Fruit fly (Drosophila melanogaster) whole organism, embryonic: Measurements from ENCODE around the gene CG4025.
A peak's percentile ranks its signal among the peaks of the same experiment; 100 is the strongest.

Experiments used
- Ada2b ChIP-seq: fragments of 200-800 bp; sonication (Bioruptor generic); IDR thresholded peaks from 2 replicates; pipeline ENCODE4 v1.3.6; 2022; ENCODE audit warnings: missing biosample characterization, missing genetic modification characterization
- Aef1 ChIP-seq: fragments of 200-800 bp; sonication (Bioruptor generic); IDR thresholded peaks from 3 replicates; pipeline ENCODE4 v1.3.6; 2022; ENCODE audit warnings: missing biosample characterization, missing genetic modification characterization
- Atf-2 ChIP-seq: fragments of 200-800 bp; sonication (Bioruptor generic); optimal IDR thresholded peaks from 2 replicates; lab custom pipeline; 2016; ENCODE audit warnings: missing biosample characterization, missing genetic modification characterization
- B-H2 ChIP-seq: fragments of 200-800 bp; sonication (Bioruptor generic); optimal IDR thresholded peaks from 2 replicates; lab custom pipeline; 2018; ENCODE audit warnings: missing biosample characterization, mild to moderate bottlenecking, missing genetic modification characterization
- BEAF-32 ChIP-seq: fragments of 200-800 bp; sonication (Bioruptor generic); optimal IDR thresholded peaks from 3 replicates; lab custom pipeline; 2017; ENCODE audit warnings: missing biosample characterization, missing genetic modification characterization, mild to moderate bottlenecking, moderate library complexity, missing genetic modification reagents
- CG11247 ChIP-seq: fragments of 200-800 bp; sonication (Bioruptor generic); IDR thresholded peaks from 2 replicates; pipeline ENCODE4 v1.3.6; 2022; ENCODE audit warnings: missing biosample characterization, missing genetic modification characterization
- CG12236 ChIP-seq: fragments of 200-800 bp; sonication (Bioruptor generic); optimal IDR thresholded peaks from 2 replicates; lab custom pipeline; 2016; ENCODE audit warnings: missing biosample characterization, missing genetic modification characterization
- CG12299 ChIP-seq: fragments of 200-800 bp; sonication (Bioruptor generic); optimal IDR thresholded peaks from 2 replicates; lab custom pipeline; 2018; ENCODE audit warnings: missing biosample characterization, mild to moderate bottlenecking, missing genetic modification characterization
- CG12391 ChIP-seq: fragments of 200-800 bp; sonication (Bioruptor generic); optimal IDR thresholded peaks from 3 replicates; lab custom pipeline; 2018; ENCODE audit warnings: missing biosample characterization, mild to moderate bottlenecking, missing genetic modification characterization, moderate library complexity
- CG12942 ChIP-seq: fragments of 200-800 bp; sonication (Bioruptor generic); optimal IDR thresholded peaks from 3 replicates; lab custom pipeline; 2016; ENCODE audit warnings: missing biosample characterization, missing genetic modification characterization
- CG15479 ChIP-seq: fragments of 200-800 bp; sonication (Bioruptor generic); optimal IDR thresholded peaks from 3 replicates; lab custom pipeline; 2019; ENCODE audit warnings: missing biosample characterization, mild to moderate bottlenecking, missing genetic modification characterization, moderate library complexity
- CG1602 ChIP-seq: fragments of 200-800 bp; sonication (Bioruptor generic); optimal IDR thresholded peaks from 3 replicates; lab custom pipeline; 2016; ENCODE audit warnings: missing biosample characterization, missing genetic modification characterization
- CG16779 ChIP-seq: fragments of 200-800 bp; sonication (Bioruptor generic); IDR thresholded peaks from 2 replicates; pipeline ENCODE4 v1.3.6; 2022; ENCODE audit warnings: missing biosample characterization, missing genetic modification characterization
- CG16815 ChIP-seq: fragments of 200-800 bp; sonication (Bioruptor generic); optimal IDR thresholded peaks from 3 replicates; lab custom pipeline; 2017; ENCODE audit warnings: missing biosample characterization, mild to moderate bottlenecking, missing genetic modification characterization
- CG1832 ChIP-seq: fragments of 200-800 bp; sonication (Bioruptor generic); optimal IDR thresholded peaks from 2 replicates; lab custom pipeline; 2017; ENCODE audit warnings: missing biosample characterization, mild to moderate bottlenecking, missing genetic modification characterization, inconsistent platforms
- CG2116 ChIP-seq: fragments of 200-800 bp; sonication (Bioruptor generic); optimal IDR thresholded peaks from 3 replicates; lab custom pipeline; 2018; ENCODE audit warnings: missing biosample characterization, mild to moderate bottlenecking, missing genetic modification characterization
- CG2199 ChIP-seq: fragments of 200-800 bp; sonication (Bioruptor generic); IDR thresholded peaks from 3 replicates; pipeline ENCODE4 v1.3.6; 2022; ENCODE audit warnings: missing biosample characterization, missing genetic modification characterization
- CG3847 ChIP-seq: fragments of 200-800 bp; sonication (Bioruptor generic); IDR thresholded peaks from 2 replicates; pipeline ENCODE4 v1.3.6; 2022; ENCODE audit warnings: missing biosample characterization, missing genetic modification characterization
- CG3995 ChIP-seq: fragments of 200-800 bp; sonication (Bioruptor generic); optimal IDR thresholded peaks from 3 replicates; lab custom pipeline; 2016; ENCODE audit warnings: missing biosample characterization, missing genetic modification characterization
- CG4360 ChIP-seq: fragments of 200-800 bp; sonication (Bioruptor generic); IDR thresholded peaks from 2 replicates; pipeline ENCODE4 v1.3.6; 2022; ENCODE audit warnings: missing biosample characterization, missing genetic modification characterization
- CG4617 ChIP-seq: fragments of 200-800 bp; sonication (Bioruptor generic); optimal IDR thresholded peaks from 3 replicates; lab custom pipeline; 2016; ENCODE audit warnings: missing biosample characterization, missing genetic modification characterization, borderline replicate concordance
- CG6689 ChIP-seq: fragments of 200-800 bp; sonication (Bioruptor generic); IDR thresholded peaks from 2 replicates; pipeline ENCODE4 v1.3.6; 2022; ENCODE audit warnings: missing biosample characterization, missing genetic modification characterization
- CG7786 ChIP-seq: fragments of 200-800 bp; sonication (Bioruptor generic); optimal IDR thresholded peaks from 2 replicates; lab custom pipeline; 2016; ENCODE audit warnings: missing biosample characterization, missing genetic modification characterization
- Dad ChIP-seq: fragments of 200-800 bp; sonication (Bioruptor generic); optimal IDR thresholded peaks from 3 replicates; lab custom pipeline; 2016; ENCODE audit warnings: missing biosample characterization, missing genetic modification characterization
- Dbx ChIP-seq: fragments of 200-800 bp; sonication (Bioruptor generic); IDR thresholded peaks from 3 replicates; pipeline ENCODE4 v1.3.6; 2022; ENCODE audit warnings: missing biosample characterization, missing genetic modification characterization
- Dip3 ChIP-seq: fragments of 200-800 bp; sonication (Bioruptor generic); optimal IDR thresholded peaks from 3 replicates; lab custom pipeline; 2016; ENCODE audit warnings: missing biosample characterization, missing genetic modification characterization
- Drgx ChIP-seq: fragments of 200-800 bp; sonication (Bioruptor generic); IDR thresholded peaks from 2 replicates; pipeline ENCODE4 v1.3.6; 2022; ENCODE audit warnings: missing biosample characterization, missing genetic modification characterization
- Eip74EF ChIP-seq, 2 experiments: fragments of 200-800 bp in 1 of 2; fragments of >200 bp in 1 of 2; sonication (Bioruptor generic) in 1 of 2; optimal IDR thresholded peaks; 2 replicates each; lab custom pipeline; 2017 to 2019; ENCODE audit warnings: missing biosample characterization in 2 of 2, missing genetic modification characterization in 2 of 2, mild to moderate bottlenecking in 1 of 2, moderate library complexity in 1 of 2
- Hr39 ChIP-seq: fragments of >200 bp; optimal IDR thresholded peaks from 2 replicates; lab custom pipeline; 2017
- Mes4 ChIP-seq: fragments of 200-800 bp; sonication (Bioruptor generic); optimal IDR thresholded peaks from 2 replicates; lab custom pipeline; 2016; ENCODE audit warnings: missing biosample characterization, missing genetic modification characterization
- Neu2 ChIP-seq: fragments of 200-800 bp; sonication (Bioruptor generic); optimal IDR thresholded peaks from 3 replicates; lab custom pipeline; 2016; ENCODE audit warnings: missing biosample characterization, missing genetic modification characterization, borderline replicate concordance
- Oli ChIP-seq: fragments of 200-800 bp; sonication (Bioruptor generic); optimal IDR thresholded peaks from 2 replicates; lab custom pipeline; 2018; ENCODE audit warnings: missing biosample characterization, mild to moderate bottlenecking, missing genetic modification characterization, moderate library complexity
- Opbp ChIP-seq: fragments of 200-800 bp; sonication (Bioruptor generic); IDR thresholded peaks from 3 replicates; pipeline ENCODE4 v1.3.6; 2022; ENCODE audit warnings: missing biosample characterization, missing genetic modification characterization; ENCODE audit not compliant: partially characterized antibody
- Poxn ChIP-seq: fragments of 200-800 bp; sonication (Bioruptor generic); IDR thresholded peaks from 2 replicates; pipeline ENCODE4 v1.3.6; 2022; ENCODE audit warnings: missing biosample characterization, missing genetic modification characterization
- Rfx ChIP-seq: fragments of 200-800 bp; sonication (Bioruptor generic); IDR thresholded peaks from 2 replicates; pipeline ENCODE4 v1.3.6; 2022; ENCODE audit warnings: missing biosample characterization, missing genetic modification characterization
- Ssrp ChIP-seq: fragments of 200-800 bp; sonication (Bioruptor generic); optimal IDR thresholded peaks from 2 replicates; lab custom pipeline; 2018; ENCODE audit warnings: missing biosample characterization, mild to moderate bottlenecking, missing genetic modification characterization, moderate library complexity
- Taf1 ChIP-seq: fragments of 200-800 bp; sonication (Bioruptor generic); IDR thresholded peaks from 2 replicates; pipeline ENCODE4 v1.3.6; 2022; ENCODE audit warnings: missing biosample characterization, missing genetic modification characterization
- bbx ChIP-seq: fragments of 200-800 bp; sonication (Bioruptor generic); IDR thresholded peaks from 2 replicates; pipeline ENCODE4 v1.3.6; 2022; ENCODE audit warnings: missing biosample characterization, missing genetic modification characterization; ENCODE audit not compliant: partially characterized antibody
- cad ChIP-seq: fragments of >200 bp; optimal IDR thresholded peaks from 2 replicates; lab custom pipeline; 2017; ENCODE audit warnings: missing biosample characterization, missing genetic modification characterization
- caup ChIP-seq: fragments of 200-800 bp; sonication (Bioruptor generic); optimal IDR thresholded peaks from 3 replicates; lab custom pipeline; 2017; ENCODE audit warnings: missing biosample characterization, mild to moderate bottlenecking, missing genetic modification characterization, moderate library complexity; ENCODE audit not compliant: severe bottlenecking
- ci ChIP-seq: fragments of 200-800 bp; sonication (Bioruptor generic); IDR thresholded peaks from 3 replicates; pipeline ENCODE4 v1.3.6; 2022; ENCODE audit warnings: missing biosample characterization, missing genetic modification characterization
- dpn ChIP-seq, 2 experiments: fragments of 200-800 bp; sonication (Bioruptor generic); optimal IDR thresholded peaks; 3 replicates each; lab custom pipeline; 2016; ENCODE audit warnings: missing biosample characterization in 2 of 2, missing genetic modification characterization in 2 of 2
- exex ChIP-seq: fragments of 200-800 bp; sonication (Bioruptor generic); optimal IDR thresholded peaks from 4 replicates; lab custom pipeline; 2018; ENCODE audit warnings: missing biosample characterization, mild to moderate bottlenecking, missing genetic modification characterization, moderate library complexity
- fd64A ChIP-seq: fragments of 200-800 bp; sonication (Bioruptor generic); optimal IDR thresholded peaks from 3 replicates; lab custom pipeline; 2018; ENCODE audit warnings: missing biosample characterization, mild to moderate bottlenecking, missing genetic modification characterization
- pb ChIP-seq: fragments of 200-800 bp; sonication (Bioruptor generic); optimal IDR thresholded peaks from 3 replicates; lab custom pipeline; 2016; ENCODE audit warnings: missing biosample characterization, missing genetic modification characterization
- psq ChIP-seq: fragments of 200-800 bp; sonication (Bioruptor generic); optimal IDR thresholded peaks from 2 replicates; lab custom pipeline; 2017; ENCODE audit warnings: missing biosample characterization, missing genetic modification characterization
- scrt ChIP-seq: fragments of 200-800 bp; sonication (Bioruptor generic); optimal IDR thresholded peaks from 2 replicates; lab custom pipeline; 2018; ENCODE audit warnings: missing biosample characterization, mild to moderate bottlenecking, missing genetic modification characterization, moderate library complexity
- sug ChIP-seq: fragments of 200-800 bp; optimal IDR thresholded peaks from 2 replicates; lab custom pipeline; 2019; ENCODE audit warnings: missing biosample characterization, mild to moderate bottlenecking, missing genetic modification characterization, moderate library complexity

CG4025 gene

DNA sequence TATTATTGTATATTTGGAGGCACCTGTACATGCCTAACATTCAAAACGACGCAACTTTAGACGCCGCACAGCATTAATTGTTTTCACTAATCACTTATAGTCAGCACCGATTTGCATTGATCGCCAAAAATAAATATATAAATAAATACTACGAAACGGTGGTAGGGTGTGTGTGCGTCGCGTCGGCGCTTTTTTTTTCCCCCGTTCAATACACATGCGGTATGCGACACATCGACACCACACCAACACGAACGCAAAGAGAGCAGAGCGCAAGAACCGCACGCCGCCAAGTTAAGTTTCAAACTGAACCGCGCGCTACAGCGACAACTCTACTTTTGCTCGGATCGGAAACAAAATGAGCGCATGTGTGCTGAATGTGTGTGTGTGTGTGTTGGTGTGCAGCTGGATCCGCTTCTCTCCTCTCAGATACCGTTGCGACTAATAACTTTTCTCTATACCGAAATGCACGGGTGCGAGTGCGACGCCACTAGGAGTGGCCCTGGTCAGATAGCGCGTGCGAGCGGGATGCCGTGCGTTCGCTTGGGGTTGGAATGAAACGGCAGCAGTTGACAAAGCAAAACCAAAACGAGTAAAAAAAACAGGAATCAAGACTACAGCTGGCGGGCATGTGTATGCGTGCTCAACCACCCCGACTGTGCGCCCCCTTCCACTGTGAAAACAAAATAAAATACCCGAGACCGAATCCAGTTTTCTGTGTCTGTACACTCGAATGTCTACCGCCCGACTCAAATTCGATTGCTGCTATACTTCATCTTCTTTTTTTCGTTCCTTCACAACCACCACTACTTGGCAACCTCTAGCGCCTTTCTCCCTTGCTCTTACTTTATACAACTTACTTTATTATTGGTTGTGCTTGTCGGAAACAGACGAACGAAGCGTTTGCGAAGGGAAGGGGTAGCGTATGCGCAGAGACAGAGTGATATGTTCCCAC, 46.5 kb downstream of the CG4025 start, which contains the start of gene ph-d (continued):
- peak; percentile 60 for TF ChIP-seq Oli (tag; lab: Kevin White, UChicago)
- TF ChIP-seq CG12299 (tag; lab: Kevin White, UChicago) = peak; percentile 56
- no peak for TF ChIP-seq Hr39 (lab: Kevin White, UChicago)
- TF ChIP-seq bbx (GFP tag; lab: Robert Waterston, UW) = 0 out of 2 replicates have a peak, but pooled peaks have one; percentile 22
- peak; percentile 67 for TF ChIP-seq Neu2 (GFP tag; lab: Kevin White, UChicago)
- TF ChIP-seq CG12391 (tag; lab: Kevin White, UChicago) = peak; percentile 44
- peak; percentile 8; the same call in 1 of the 2 replicates for TF ChIP-seq CG11247 (GFP tag; lab: Robert Waterston, UW)
- TF ChIP-seq CG1832 = peak; percentile 98
- TF ChIP-seq Ssrp (tag; lab: Kevin White, UChicago) = peak; percentile 47
- peak; percentile 27 for TF ChIP-seq B-H2
- TF ChIP-seq dpn (GFP tag; optimal IDR thresholded peaks at IDR 0.05; lab: Kevin White, UChicago) = peak in 1 of 2 experiments; percentile 7
- peak; percentile 62; the same call in 1 of the 3 replicates for TF ChIP-seq ci
- TF ChIP-seq CG2199 (GFP tag; lab: Robert Waterston, UW) = peak; percentile 42; the same call in 1 of the 3 replicates
- TF ChIP-seq Aef1 (GFP tag; lab: Robert Waterston, UW) = peak; percentile 37; the same call in 1 of the 3 replicates
- TF ChIP-seq Taf1 (GFP tag; lab: Robert Waterston, UW) = no peak
- TF ChIP-seq caup (GFP tag; lab: Kevin White, UChicago) = peak; percentile 42
- TF ChIP-seq Poxn (GFP tag; lab: Robert Waterston, UW) = no peak
- no peak for TF ChIP-seq psq (GFP tag; lab: Kevin White, UChicago)
- no peak for TF ChIP-seq CG7786 (GFP tag; lab: Kevin White, UChicago)
- no peak for TF ChIP-seq BEAF-32 (GFP tag; lab: Kevin White, UChicago)
- peak; percentile 32; the same call in 1 of the 3 replicates for TF ChIP-seq Dbx (GFP tag; lab: Robert Waterston, UW)
- no peak for TF ChIP-seq cad (GFP tag; lab: Kevin White, UChicago)
- TF ChIP-seq scrt (GFP tag; lab: Kevin White, UChicago) = peak; percentile 48
- TF ChIP-seq Rfx (GFP tag; lab: Robert Waterston, UW) = peak; percentile 48
- TF ChIP-seq Opbp (GFP tag; lab: Robert Waterston, UW) = peak; percentile 50; the same call in 2 of the 3 replicates
- peak; percentile 56 for TF ChIP-seq sug (tag; lab: Kevin White, UChicago)
- TF ChIP-seq fd64A = no peak
- TF ChIP-seq Drgx = peak; percentile 91
- peak; percentile 30 for TF ChIP-seq exex (tag; lab: Kevin White, UChicago)
- peak; percentile 31 for TF ChIP-seq CG16815 (GFP tag; lab: Kevin White, UChicago)
- 0 out of 2 replicates have a peak, but pooled peaks have one; percentile 26 for TF ChIP-seq CG6689
- no peak for TF ChIP-seq CG12942 (GFP tag; lab: Kevin White, UChicago)
- TF ChIP-seq CG12236 (GFP tag; lab: Kevin White, UChicago) = no peak
- TF ChIP-seq Atf-2 (GFP tag; lab: Kevin White, UChicago) = no peak
- no peak for TF ChIP-seq CG4617 (GFP tag; lab: Kevin White, UChicago)
- 0 out of 2 replicates have a peak, but pooled peaks have one; percentile 17 for TF ChIP-seq CG4360
- TF ChIP-seq CG2116 (GFP tag; lab: Kevin White, UChicago) = peak; percentile 47
- peak; percentile 26; the same call in 1 of the 2 replicates for TF ChIP-seq Ada2b (GFP tag; lab: Robert Waterston, UW)
- no peak for TF ChIP-seq CG16779
- TF ChIP-seq CG3847 = no peak
- TF ChIP-seq Dad (GFP tag; lab: Kevin White, UChicago) = no peak
- peak; percentile 7 for TF ChIP-seq Dip3 (GFP tag; lab: Kevin White, UChicago)
- TF ChIP-seq CG1602 = peak; percentile 22
- no peak for TF ChIP-seq CG3995 (GFP tag; lab: Kevin White, UChicago)
- peak; percentile 13 for TF ChIP-seq pb (GFP tag; lab: Kevin White, UChicago)
- peak; percentile 41 for TF ChIP-seq Mes4 (GFP tag; lab: Kevin White, UChicago)
- no peak for TF ChIP-seq Eip74EF (GFP tag; optimal IDR thresholded peaks at IDR 0.05; lab: Kevin White, UChicago)
- TF ChIP-seq CG15479 (GFP tag; lab: Kevin White, UChicago) = peak; percentile 69
